Worm (Caenorhabditis elegans): ENCODE measurements around the gene C02F12.5.

Gene C02F12.5

ce11 chrX:3625599-3625998, 46.3 kb downstream of the C02F12.5 start:
- TF ChIP-seq scrt-1 (GFP tag; IDR thresholded peaks at IDR 0.05) (no peak), hmg-4 (GFP tag; optimal IDR thresholded peaks at IDR 0.05) (no peak), tbx-37 (GFP tag; conservative IDR thresholded peaks at IDR 0.05) (no peak), F13C5.2 (tag; optimal IDR thresholded peaks at IDR 0.05) (no peak), ceh-13 (GFP tag; optimal IDR thresholded peaks at IDR 0.05) (no peak), hnd-1 (tag; optimal IDR thresholded peaks at IDR 0.05) (no peak), pes-1 (GFP tag; IDR thresholded peaks at IDR 0.05) (no peak), tra-4 (tag; optimal IDR thresholded peaks at IDR 0.05) (no peak), ceh-36 (tag; optimal IDR thresholded peaks at IDR 0.05) (no peak), flt-1 (GFP tag; IDR thresholded peaks at IDR 0.05) (no peak)

- no peak for TF ChIP-seq hnd-1 (tag; optimal IDR thresholded peaks at IDR 0.05)
- TF ChIP-seq ceh-36 (tag; optimal IDR thresholded peaks at IDR 0.05), result no peak
- no peak for TF ChIP-seq ama-1 (optimal IDR thresholded peaks at IDR 0.05)
- TF ChIP-seq ceh-13 (GFP tag; optimal IDR thresholded peaks at IDR 0.05), result no peak
- TF ChIP-seq tra-4 (tag; optimal IDR thresholded peaks at IDR 0.05), result no peak
- no peak for TF ChIP-seq sea-1 (GFP tag; conservative IDR thresholded peaks at IDR 0.05)
- no peak for TF ChIP-seq flt-1 (GFP tag; IDR thresholded peaks at IDR 0.05)
- no peak for TF ChIP-seq tbx-37 (GFP tag; conservative IDR thresholded peaks at IDR 0.05)
- TF ChIP-seq hmbx-1 (tag; optimal IDR thresholded peaks at IDR 0.05), result no peak
- TF ChIP-seq aly-1 (tag; optimal IDR thresholded peaks at IDR 0.05), result no peak
- TF ChIP-seq F13C5.2 (tag; optimal IDR thresholded peaks at IDR 0.05), result no peak
- no peak for TF ChIP-seq ets-7 (tag; optimal IDR thresholded peaks at IDR 0.05)
- no peak for TF ChIP-seq scrt-1 (GFP tag; IDR thresholded peaks at IDR 0.05)
- no peak for TF ChIP-seq pes-1 (GFP tag; IDR thresholded peaks at IDR 0.05)
- no peak for TF ChIP-seq tbx-11 (GFP tag; IDR thresholded peaks at IDR 0.05)
- no peak for TF ChIP-seq B0310.2 (tag; optimal IDR thresholded peaks at IDR 0.05)
- no peak for TF ChIP-seq hmg-4 (GFP tag; optimal IDR thresholded peaks at IDR 0.05)
These were observed 48.7 kb downstream of the C02F12.5 start, which contains the start of gene C18B2.2 for ce11 chrX:3623162-3623561. Gene C18B2.2, plus strand, starts transcription at chrX:3623462.

Measured in whole organism, early embryonic.